Worm (Caenorhabditis elegans): Measurements from ENCODE around the gene R08F11.7.

Gene R08F11.7

ce11 chrV:3805499-3805898 lies 15.6 kb downstream of the R08F11.7 start, which contains the start of gene R08F11.4:
TSS of gene R08F11.4 (minus strand) at chrV:3805527.
- TF ChIP-seq nhr-71 (tag; optimal IDR thresholded peaks at IDR 0.05) (peak; percentile 26), skn-1 (tag; optimal IDR thresholded peaks at IDR 0.05) (peak; percentile 13), snu-23 (GFP tag; optimal IDR thresholded peaks at IDR 0.05) (peak; percentile 9), egl-27 (tag; optimal IDR thresholded peaks at IDR 0.05) (no peak), nhr-19 (GFP tag; conservative IDR thresholded peaks at IDR 0.05) (no peak), hlh-4 (tag; optimal IDR thresholded peaks at IDR 0.05) (no peak), nhr-85 (tag) (peak; percentile 64), nhr-90 (tag; optimal IDR thresholded peaks at IDR 0.05; ENCODE audit: poor library complexity) (peak; percentile 9), ceh-8 (GFP tag; optimal IDR thresholded peaks at IDR 0.05) (no peak), F16B12.6 (tag; optimal IDR thresholded peaks at IDR 0.05) (no peak), nhr-20 (tag; optimal IDR thresholded peaks at IDR 0.05) (peak; percentile 31), lin-14 (GFP tag; optimal IDR thresholded peaks at IDR 0.05) (peak; percentile 29), snpc-4 (tag; optimal IDR thresholded peaks at IDR 0.05) (no peak), pax-3 (tag; optimal IDR thresholded peaks at IDR 0.05) (no peak)

ce11 chrV:3805961-3806360 lies 16.1 kb downstream of the R08F11.7 start, which contains the start of gene srw-7:
TSS of gene srw-7 (plus strand) at chrV:3806261.
- no peak for TF ChIP-seq fos-1 (tag; optimal IDR thresholded peaks at IDR 0.05)
- no peak for TF ChIP-seq ceh-63 (GFP tag; optimal IDR thresholded peaks at IDR 0.05)
- TF ChIP-seq jun-1 (tag; optimal IDR thresholded peaks at IDR 0.05), result no peak
- no peak for TF ChIP-seq C04F5.9 (tag; optimal IDR thresholded peaks at IDR 0.05)
- no peak for TF ChIP-seq egl-13 (tag; optimal IDR thresholded peaks at IDR 0.05)
- no peak for TF ChIP-seq hpl-2 (GFP tag; optimal IDR thresholded peaks at IDR 0.05)
- TF ChIP-seq zip-4 (GFP tag; optimal IDR thresholded peaks at IDR 0.05), result no peak
- TF ChIP-seq pax-3 (tag; optimal IDR thresholded peaks at IDR 0.05), result no peak
- TF ChIP-seq hlh-4 (tag; optimal IDR thresholded peaks at IDR 0.05), result no peak
- TF ChIP-seq nhr-11 (tag; optimal IDR thresholded peaks at IDR 0.05), result no peak
- TF ChIP-seq nhr-19 (GFP tag; conservative IDR thresholded peaks at IDR 0.05), result no peak
- no peak for TF ChIP-seq tbx-2 (tag; optimal IDR thresholded peaks at IDR 0.05)
- TF ChIP-seq nhr-84 (tag; optimal IDR thresholded peaks at IDR 0.05), result no peak
- no peak for TF ChIP-seq unc-86 (tag; optimal IDR thresholded peaks at IDR 0.05)
- no peak for TF ChIP-seq unc-98 (GFP tag; IDR thresholded peaks at IDR 0.05)
- no peak for TF ChIP-seq dpl-1 (GFP tag; optimal IDR thresholded peaks at IDR 0.05)
- no peak for TF ChIP-seq ces-1 (GFP tag; optimal IDR thresholded peaks at IDR 0.05)
- TF ChIP-seq nhr-28 (tag; optimal IDR thresholded peaks at IDR 0.05), result no peak

ce11 chrV:3807846-3808245 lies 18.0 kb downstream of the R08F11.7 start:
- no peak for TF ChIP-seq unc-30 (tag; optimal IDR thresholded peaks at IDR 0.05)
- no peak for TF ChIP-seq nhr-28 (tag; optimal IDR thresholded peaks at IDR 0.05)
- no peak for TF ChIP-seq aha-1 (tag; optimal IDR thresholded peaks at IDR 0.05)
- no peak for TF ChIP-seq nhr-237 (tag; optimal IDR thresholded peaks at IDR 0.05)
- TF ChIP-seq mdl-1 (tag; optimal IDR thresholded peaks at IDR 0.05), result no peak
- no peak for TF ChIP-seq ceh-63 (GFP tag; optimal IDR thresholded peaks at IDR 0.05)
- TF ChIP-seq nhr-20 (tag; optimal IDR thresholded peaks at IDR 0.05), result no peak
- TF ChIP-seq swsn-7 (tag; optimal IDR thresholded peaks at IDR 0.05), result no peak
- TF ChIP-seq ceh-82 (tag; optimal IDR thresholded peaks at IDR 0.05), result no peak
- TF ChIP-seq nhr-77 (tag; optimal IDR thresholded peaks at IDR 0.05), result no peak
- TF ChIP-seq ceh-88 (GFP tag; IDR thresholded peaks at IDR 0.05), result no peak
- TF ChIP-seq ztf-11 (tag; optimal IDR thresholded peaks at IDR 0.05), result no peak

ce11 chrV:3808336-3808735 lies 18.5 kb downstream of the R08F11.7 start, which contains the start of gene srw-6:
TSS of gene srw-6 (plus strand) at chrV:3808636.
- TF ChIP-seq unc-62 (GFP tag; optimal IDR thresholded peaks at IDR 0.05) (no peak), fkh-8 (tag; optimal IDR thresholded peaks at IDR 0.05) (no peak), blmp-1 (tag; optimal IDR thresholded peaks at IDR 0.05) (no peak), ama-1 (optimal IDR thresholded peaks at IDR 0.05) (no peak), lsy-2 (tag; optimal IDR thresholded peaks at IDR 0.05) (no peak)
